Worm (Caenorhabditis elegans) whole organism, midembryonic: ENCODE data around the gene F58F12.2.

Experiments
- T22C8.4 ChIP-seq: fragments of 200-800 bp; sonication (Bioruptor generic); IDR thresholded peaks from 2 replicates; pipeline ENCODE4 v1.3.6; 2022; ENCODE audit warnings: missing genetic modification characterization, missing compliant biosample characterization
- cog-1 ChIP-seq: sonication (generic microtip); optimal IDR thresholded peaks from 2 replicates; lab custom pipeline; 2016; ENCODE audit warnings: missing genetic modification characterization, missing compliant biosample characterization
- flt-1 ChIP-seq: fragments of 200-800 bp; sonication (Bioruptor generic); IDR thresholded peaks from 2 replicates; pipeline ENCODE4 v1.3.6; 2022; ENCODE audit warnings: missing genetic modification characterization, missing compliant biosample characterization
- med-1 ChIP-seq: sonication (generic microtip); optimal IDR thresholded peaks from 2 replicates; lab custom pipeline; 2017; ENCODE audit warnings: missing genetic modification characterization, mild to moderate bottlenecking, missing compliant biosample characterization, antibody characterized with exemption, missing genetic modification reagents; ENCODE audit not compliant: insufficient read depth
- ref-1 ChIP-seq: fragments of 200-800 bp; sonication (Bioruptor generic); conservative IDR thresholded peaks from 2 replicates; pipeline ENCODE4 v1.3.6; 2022; ENCODE audit warnings: missing genetic modification reagents, missing genetic modification characterization, missing compliant biosample characterization
- tab-1 ChIP-seq: fragments of 200-800 bp; sonication (Bioruptor generic); IDR thresholded peaks from 2 replicates; pipeline ENCODE4 v1.3.6; 2022; ENCODE audit warnings: missing genetic modification characterization, missing compliant biosample characterization
- ztf-23 ChIP-seq: fragments of 200-800 bp; sonication (Bioruptor generic); IDR thresholded peaks from 2 replicates; pipeline ENCODE4 v1.3.6; 2022; ENCODE audit warnings: missing genetic modification reagents, missing genetic modification characterization, missing compliant biosample characterization
- ztf-29 ChIP-seq: fragments of 200-800 bp; sonication (Bioruptor generic); IDR thresholded peaks from 2 replicates; pipeline ENCODE4 v1.3.6; 2022; ENCODE audit warnings: missing genetic modification reagents, missing genetic modification characterization, missing compliant biosample characterization

- TF ChIP-seq flt-1 (GFP tag; lab: Robert Waterston, UW), result no peak
- TF ChIP-seq med-1 (GFP tag; lab: Kevin White, UChicago), result no peak
- no peak for TF ChIP-seq T22C8.4 (GFP tag; lab: Robert Waterston, UW)
- TF ChIP-seq tab-1 (GFP tag; lab: Robert Waterston, UW), result no peak
- TF ChIP-seq ztf-23, result no peak
- TF ChIP-seq cog-1 (tag; lab: Kevin White, UChicago), result no peak
- no peak for TF ChIP-seq ref-1 (GFP tag; lab: Robert Waterston, UW)
- no peak for TF ChIP-seq ztf-29 (GFP tag; lab: Robert Waterston, UW)
Measured at ce11 chrII:6371003-6371402, 16.8 kb downstream of the F58F12.2 start, which contains the start of gene lin-23.
